Worm (Caenorhabditis elegans) whole organism, L2 larva: ENCODE measurements around the gene sre-39.

Source experiments
- C34F6.9 ChIP-seq: fragments of 150-350 bp; optimal IDR thresholded peaks from 2 replicates; lab custom pipeline; 2014; ENCODE audit warnings: missing biosample characterization, missing genetic modification characterization
- F13H6.1 ChIP-seq: sonication (generic microtip); optimal IDR thresholded peaks from 2 replicates; lab custom pipeline; 2016; ENCODE audit warnings: missing genetic modification characterization, missing compliant biosample characterization
- R02D3.7 ChIP-seq: fragments of 150-350 bp; optimal IDR thresholded peaks from 2 replicates; lab custom pipeline; 2014; ENCODE audit warnings: missing biosample characterization, missing genetic modification characterization
- Y55F3AM.14 ChIP-seq: fragments of 200-800 bp; sonication (Bioruptor generic); optimal IDR thresholded peaks from 2 replicates; lab custom pipeline; 2018; ENCODE audit warnings: mild to moderate bottlenecking, missing genetic modification characterization, missing compliant biosample characterization
- alr-1 ChIP-seq: fragments of 150-350 bp; optimal IDR thresholded peaks from 2 replicates; lab custom pipeline; 2014; ENCODE audit warnings: missing biosample characterization, missing genetic modification characterization
- aly-2 ChIP-seq: fragments of 150-350 bp; optimal IDR thresholded peaks from 2 replicates; lab custom pipeline; 2014; ENCODE audit warnings: missing biosample characterization, missing genetic modification characterization
- blmp-1 ChIP-seq: sonication (generic microtip); optimal IDR thresholded peaks from 2 replicates; lab custom pipeline; 2017; ENCODE audit warnings: missing genetic modification characterization, mild to moderate bottlenecking, missing compliant biosample characterization, antibody characterized with exemption, moderate library complexity; ENCODE audit not compliant: insufficient read depth
- ceh-16 ChIP-seq: fragments of 150-350 bp; optimal IDR thresholded peaks from 2 replicates; lab custom pipeline; 2014; ENCODE audit warnings: missing biosample characterization, missing genetic modification characterization
- ceh-82 ChIP-seq: fragments of 150-350 bp; optimal IDR thresholded peaks from 2 replicates; lab custom pipeline; 2014; ENCODE audit warnings: missing biosample characterization, missing genetic modification characterization
- crh-2 ChIP-seq: sonication (generic microtip); optimal IDR thresholded peaks from 2 replicates; lab custom pipeline; 2017; ENCODE audit warnings: missing biosample characterization, missing genetic modification characterization
- dmd-4 ChIP-seq: sonication (generic microtip); optimal IDR thresholded peaks from 2 replicates; lab custom pipeline; 2017; ENCODE audit warnings: missing biosample characterization, missing genetic modification characterization
- egl-27 ChIP-seq: sonication (generic microtip); optimal IDR thresholded peaks from 3 replicates; lab custom pipeline; 2017; ENCODE audit warnings: missing biosample characterization, missing genetic modification reagents, missing genetic modification characterization
- elt-3 ChIP-seq: sonication (generic microtip); optimal IDR thresholded peaks from 2 replicates; lab custom pipeline; 2017; ENCODE audit warnings: missing biosample characterization, missing genetic modification characterization
- fos-1 ChIP-seq: fragments of 150-350 bp; optimal IDR thresholded peaks from 2 replicates; lab custom pipeline; 2014; ENCODE audit warnings: missing biosample characterization, missing genetic modification characterization
- gmeb-1 ChIP-seq: fragments of 150-350 bp; optimal IDR thresholded peaks from 2 replicates; lab custom pipeline; 2014; ENCODE audit warnings: missing biosample characterization, missing genetic modification characterization
- lin-11 ChIP-seq: fragments of 150-350 bp; sonication (generic microtip); optimal IDR thresholded peaks from 2 replicates; lab custom pipeline; 2014; ENCODE audit warnings: missing biosample characterization, missing genetic modification characterization, inconsistent platforms, mixed read lengths
- lin-13 ChIP-seq: fragments of 150-350 bp; optimal IDR thresholded peaks from 2 replicates; lab custom pipeline; 2014; ENCODE audit warnings: missing biosample characterization, missing genetic modification reagents, missing genetic modification characterization
- lin-39 ChIP-seq: fragments of 150-350 bp; optimal IDR thresholded peaks from 2 replicates; lab custom pipeline; 2014; ENCODE audit warnings: missing biosample characterization, missing genetic modification reagents, missing genetic modification characterization
- mab-5 ChIP-seq: fragments of 150-350 bp; optimal IDR thresholded peaks from 2 replicates; lab custom pipeline; 2014; ENCODE audit warnings: missing biosample characterization, missing genetic modification characterization
- mbf-1 ChIP-seq: sonication (generic microtip); optimal IDR thresholded peaks from 2 replicates; lab custom pipeline; 2017; ENCODE audit warnings: missing biosample characterization, missing genetic modification characterization
- mdl-1 ChIP-seq, 2 experiments: fragments of 150-350 bp in 1 of 2; sonication (generic microtip) in 1 of 2; optimal IDR thresholded peaks; 2 replicates each; lab custom pipeline; 2017; ENCODE audit warnings: missing biosample characterization in 2 of 2, missing genetic modification characterization in 2 of 2
- nhr-10 ChIP-seq: sonication (generic microtip); optimal IDR thresholded peaks from 2 replicates; lab custom pipeline; 2017; ENCODE audit warnings: missing biosample characterization, missing genetic modification characterization
- nhr-11 ChIP-seq: fragments of 150-350 bp; optimal IDR thresholded peaks from 2 replicates; lab custom pipeline; 2014; ENCODE audit warnings: missing biosample characterization, missing genetic modification characterization
- nhr-12 ChIP-seq: fragments of 150-350 bp; optimal IDR thresholded peaks from 2 replicates; lab custom pipeline; 2014; ENCODE audit warnings: missing biosample characterization, missing genetic modification characterization
- nhr-129 ChIP-seq: fragments of 150-350 bp; optimal IDR thresholded peaks from 2 replicates; lab custom pipeline; 2014; ENCODE audit warnings: missing biosample characterization, missing genetic modification characterization
- nhr-23 ChIP-seq: fragments of 150-350 bp; optimal IDR thresholded peaks from 2 replicates; lab custom pipeline; 2014; ENCODE audit warnings: missing biosample characterization, missing genetic modification reagents, missing genetic modification characterization
- nhr-237 ChIP-seq: fragments of 150-350 bp; optimal IDR thresholded peaks from 2 replicates; lab custom pipeline; 2014; ENCODE audit warnings: missing biosample characterization, missing genetic modification characterization
- nhr-6 ChIP-seq: fragments of 150-350 bp; optimal IDR thresholded peaks from 2 replicates; lab custom pipeline; 2014; ENCODE audit warnings: missing biosample characterization, missing genetic modification characterization
- nhr-77 ChIP-seq: fragments of 150-350 bp; optimal IDR thresholded peaks from 2 replicates; lab custom pipeline; 2014; ENCODE audit warnings: missing biosample characterization, missing genetic modification characterization
- sma-3 ChIP-seq: sonication (generic microtip); optimal IDR thresholded peaks from 2 replicates; lab custom pipeline; 2016; ENCODE audit warnings: missing genetic modification reagents, missing genetic modification characterization, missing compliant biosample characterization
- sma-9 ChIP-seq, 2 experiments: fragments of 150-350 bp in 1 of 2; sonication (generic microtip) in 1 of 2; optimal IDR thresholded peaks; 2 replicates each; lab custom pipeline; 2014 to 2016; ENCODE audit warnings: missing genetic modification characterization in 2 of 2, mild to moderate bottlenecking in 1 of 2, missing biosample characterization in 1 of 2, missing compliant biosample characterization in 1 of 2, missing genetic modification reagents in 1 of 2, moderate library complexity in 1 of 2
- snpc-4 ChIP-seq: fragments of 150-350 bp; optimal IDR thresholded peaks from 2 replicates; lab custom pipeline; 2014; ENCODE audit warnings: missing biosample characterization, missing genetic modification characterization
- unc-55 ChIP-seq: fragments of 150-350 bp; sonication (generic microtip); optimal IDR thresholded peaks from 3 replicates; lab custom pipeline; 2014; ENCODE audit warnings: missing biosample characterization, missing genetic modification reagents, missing genetic modification characterization
- unc-62 ChIP-seq: fragments of 150-350 bp; optimal IDR thresholded peaks from 2 replicates; lab custom pipeline; 2014; ENCODE audit warnings: missing biosample characterization, missing genetic modification reagents, missing genetic modification characterization
- ztf-1 ChIP-seq: fragments of 200-800 bp; sonication (Bioruptor generic); conservative IDR thresholded peaks from 2 replicates; pipeline ENCODE4 v1.3.6; 2022; ENCODE audit warnings: missing genetic modification characterization, missing compliant biosample characterization
- ztf-11 ChIP-seq: sonication (generic microtip); optimal IDR thresholded peaks from 2 replicates; lab custom pipeline; 2017; ENCODE audit warnings: missing biosample characterization, missing genetic modification characterization
- ztf-4 ChIP-seq: fragments of 150-350 bp; optimal IDR thresholded peaks from 2 replicates; lab custom pipeline; 2014; ENCODE audit warnings: missing biosample characterization, missing genetic modification characterization

Gene sre-39

DNA sequence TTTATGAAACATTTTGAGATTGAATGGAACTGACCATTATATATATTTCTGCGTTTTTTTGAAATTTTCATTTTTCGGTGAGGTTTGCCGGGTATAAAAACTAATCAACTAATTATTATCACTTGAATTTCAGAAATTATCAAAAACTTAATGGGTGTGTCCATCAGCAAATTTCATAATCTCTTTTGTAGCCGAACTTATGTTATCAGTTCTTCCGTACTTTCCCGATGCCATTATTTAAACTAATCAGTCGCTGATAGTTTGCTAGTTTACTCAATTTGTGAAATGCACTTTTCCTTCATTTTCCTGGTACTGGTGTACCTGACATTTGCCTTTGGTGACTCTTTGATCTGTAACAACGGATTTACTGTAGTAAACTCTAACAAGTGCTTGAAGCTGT lies 12.9 kb upstream of the sre-39 start:
- TF ChIP-seq fos-1 (tag; lab: Kevin White, UChicago) (peak; percentile 96), gmeb-1 (tag; lab: Kevin White, UChicago) (no peak), sma-9 (GFP tag; optimal IDR thresholded peaks at IDR 0.05; lab: Kevin White, UChicago) (peak; percentile 77), sma-9 (tag; optimal IDR thresholded peaks at IDR 0.05; lab: Kevin White, UChicago) (no peak)

- TF ChIP-seq lin-13 (GFP tag; lab: Kevin White, UChicago): no peak
- no peak for TF ChIP-seq nhr-10
- no peak for TF ChIP-seq nhr-11
- no peak for TF ChIP-seq gmeb-1 (tag; lab: Kevin White, UChicago)
- TF ChIP-seq dmd-4 (tag; lab: Kevin White, UChicago): no peak
- TF ChIP-seq egl-27: no peak
These were observed 11.6 kb upstream of the sre-39 start, which contains the start of gene T05A7.3 for ce11 chrII:4675481-4675880. Gene T05A7.3 (plus strand): TSS chrII:4675781.

- TF ChIP-seq alr-1 (no peak), nhr-129 (peak; percentile 39), unc-55 (no peak), C34F6.9 (tag; lab: Kevin White, UChicago) (no peak)
These were observed 10.8 kb upstream of the sre-39 start for ce11 chrII:4676241-4676640.

DNA sequence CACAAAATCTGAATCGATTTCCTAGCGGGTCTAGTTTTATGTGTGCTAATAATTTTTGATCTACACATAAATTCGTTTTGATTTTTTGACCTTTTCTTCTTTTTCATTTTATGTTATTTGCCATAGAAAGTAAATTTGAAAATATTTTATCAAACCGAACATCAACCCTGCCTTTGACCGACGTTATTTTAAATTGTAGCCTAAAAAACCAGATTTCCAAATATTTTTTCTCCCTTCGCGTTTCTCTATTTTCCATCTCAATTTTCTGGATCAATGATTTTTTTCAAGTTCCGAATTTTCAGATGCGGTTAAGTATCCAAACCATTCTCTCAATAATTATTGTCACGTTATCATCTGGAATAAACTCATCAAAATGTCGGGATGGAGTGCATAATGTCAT lies 9.1 kb upstream of the sre-39 start, which contains the start of gene T05A7.1:
TSS of gene T05A7.1 (plus strand) at position 301 of the 400 bp plus-strand sequence.
- TF ChIP-seq nhr-237 (no peak), ztf-4 (tag; lab: Kevin White, UChicago) (no peak), blmp-1 (tag; lab: Kevin White, UChicago) (no peak), mdl-1 (tag; optimal IDR thresholded peaks at IDR 0.05; lab: Kevin White, UChicago) (no peak), mbf-1 (tag; lab: Kevin White, UChicago) (no peak), Y55F3AM.14 (GFP tag; lab: Kevin White, UChicago) (no peak), elt-3 (no peak), nhr-11 (no peak)

DNA sequence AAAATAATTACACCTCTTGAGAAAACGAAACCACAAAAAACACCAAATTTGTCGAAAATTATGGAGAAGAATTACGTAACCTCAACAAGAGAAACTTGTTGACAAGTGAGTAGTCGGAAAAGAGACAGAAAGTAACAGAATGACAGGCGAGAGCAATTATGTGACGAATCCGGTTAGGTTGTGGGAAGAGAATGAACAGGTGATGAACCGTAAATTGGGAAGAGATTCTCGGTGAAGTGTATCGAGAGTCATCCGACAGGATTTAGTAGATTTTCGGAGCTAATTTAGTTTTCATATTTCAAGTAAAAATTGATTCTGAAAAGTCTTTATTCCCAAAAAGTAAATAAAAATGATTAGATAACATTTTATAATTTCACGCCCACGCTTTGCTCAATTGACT lies 5.7 kb upstream of the sre-39 start, which contains the start of gene T05A7.7:
TSS of gene T05A7.7 (minus strand) at position 101 of the 400 bp plus-strand sequence.
- TF ChIP-seq ztf-11 (tag; lab: Kevin White, UChicago): no peak
- no peak for TF ChIP-seq F13H6.1 (tag; lab: Kevin White, UChicago)
- no peak for TF ChIP-seq alr-1
- no peak for TF ChIP-seq snpc-4 (tag; lab: Kevin White, UChicago)
- TF ChIP-seq egl-27: no peak
- TF ChIP-seq ceh-16 (tag; lab: Kevin White, UChicago): no peak

ce11 chrII:4683693-4684092 lies 3.3 kb upstream of the sre-39 start, which contains the start of gene sre-40:
Gene sre-40 (minus strand): TSS chrII:4683793.
- TF ChIP-seq lin-11 (tag; lab: Kevin White, UChicago): no peak
- TF ChIP-seq R02D3.7: no peak
- TF ChIP-seq nhr-6 (tag; lab: Kevin White, UChicago): no peak
- no peak for TF ChIP-seq C34F6.9 (tag; lab: Kevin White, UChicago)
- no peak for TF ChIP-seq sma-9 (GFP tag; optimal IDR thresholded peaks at IDR 0.05; lab: Kevin White, UChicago)
- no peak for TF ChIP-seq sma-9 (tag; optimal IDR thresholded peaks at IDR 0.05; lab: Kevin White, UChicago)
- TF ChIP-seq nhr-12 (tag; lab: Kevin White, UChicago): no peak

DNA sequence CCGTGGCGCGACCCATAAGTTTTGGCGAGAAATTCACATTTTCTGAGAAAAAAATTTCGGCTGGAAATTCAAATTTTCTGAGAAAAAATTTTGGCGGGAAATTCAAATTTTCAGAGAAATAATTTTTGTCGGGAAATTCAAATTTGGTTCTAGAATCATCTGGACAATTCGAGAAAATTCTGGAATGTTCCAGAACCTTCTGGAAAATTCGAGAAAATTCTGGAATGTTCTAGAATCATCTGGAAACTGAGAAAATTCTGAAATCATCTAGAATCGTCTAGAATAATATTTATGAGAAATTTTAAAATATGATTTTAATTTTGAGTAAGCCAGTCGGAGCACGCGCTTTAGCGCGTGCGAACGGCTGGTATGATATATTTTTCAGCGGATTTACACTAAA lies 2.2 kb upstream of the sre-39 start:
- TF ChIP-seq mdl-1 (tag; optimal IDR thresholded peaks at IDR 0.05; lab: Kevin White, UChicago) (no peak), crh-2 (tag; lab: Kevin White, UChicago) (no peak), fos-1 (tag; lab: Kevin White, UChicago) (no peak), nhr-23 (no peak), ztf-1 (GFP tag; lab: Robert Waterston, UW) (no peak), Y55F3AM.14 (GFP tag; lab: Kevin White, UChicago) (no peak), ceh-82 (tag; lab: Kevin White, UChicago) (no peak), lin-39 (no peak), unc-55 (no peak), nhr-237 (no peak), unc-62 (GFP tag; lab: Kevin White, UChicago) (no peak), sma-3 (no peak), aly-2 (tag; lab: Kevin White, UChicago) (no peak), nhr-12 (tag; lab: Kevin White, UChicago) (no peak), mab-5 (tag; lab: Kevin White, UChicago) (no peak), ztf-11 (tag; lab: Kevin White, UChicago) (no peak), nhr-77 (tag; lab: Kevin White, UChicago) (no peak)
- TF ChIP-seq, all 48 proteins: peak for 0
